Worm (Caenorhabditis elegans) whole organism, L2 larva: ENCODE results near the gene C25F9.9.

ENCODE experiments used
- Y55F3AM.14 ChIP-seq: fragments of 200-800 bp; sonication (Bioruptor generic); optimal IDR thresholded peaks from 2 replicates; lab custom pipeline; 2018; ENCODE audit warnings: mild to moderate bottlenecking, missing genetic modification characterization, missing compliant biosample characterization
- ZK546.5 ChIP-seq: sonication (generic microtip); optimal IDR thresholded peaks from 2 replicates; lab custom pipeline; 2017; ENCODE audit warnings: missing biosample characterization, missing genetic modification characterization
- alr-1 ChIP-seq: fragments of 150-350 bp; optimal IDR thresholded peaks from 2 replicates; lab custom pipeline; 2014; ENCODE audit warnings: missing biosample characterization, missing genetic modification characterization
- aly-2 ChIP-seq: fragments of 150-350 bp; optimal IDR thresholded peaks from 2 replicates; lab custom pipeline; 2014; ENCODE audit warnings: missing biosample characterization, missing genetic modification characterization
- blmp-1 ChIP-seq: sonication (generic microtip); optimal IDR thresholded peaks from 2 replicates; lab custom pipeline; 2017; ENCODE audit warnings: missing genetic modification characterization, mild to moderate bottlenecking, missing compliant biosample characterization, antibody characterized with exemption, moderate library complexity; ENCODE audit not compliant: insufficient read depth
- ceh-16 ChIP-seq: fragments of 150-350 bp; optimal IDR thresholded peaks from 2 replicates; lab custom pipeline; 2014; ENCODE audit warnings: missing biosample characterization, missing genetic modification characterization
- elt-1 ChIP-seq: fragments of 150-350 bp; optimal IDR thresholded peaks from 2 replicates; lab custom pipeline; 2014; ENCODE audit warnings: missing biosample characterization, missing genetic modification characterization
- elt-3 ChIP-seq: sonication (generic microtip); optimal IDR thresholded peaks from 2 replicates; lab custom pipeline; 2017; ENCODE audit warnings: missing biosample characterization, missing genetic modification characterization
- fos-1 ChIP-seq: fragments of 150-350 bp; optimal IDR thresholded peaks from 2 replicates; lab custom pipeline; 2014; ENCODE audit warnings: missing biosample characterization, missing genetic modification characterization
- lsy-2 ChIP-seq, 2 experiments: fragments of 150-350 bp in 1 of 2; sonication (generic microtip) in 1 of 2; optimal IDR thresholded peaks; 2 replicates each; lab custom pipeline; 2014 to 2017; ENCODE audit warnings: missing biosample characterization in 2 of 2, missing genetic modification characterization in 2 of 2
- mab-5 ChIP-seq: fragments of 150-350 bp; optimal IDR thresholded peaks from 2 replicates; lab custom pipeline; 2014; ENCODE audit warnings: missing biosample characterization, missing genetic modification characterization
- nhr-10 ChIP-seq: sonication (generic microtip); optimal IDR thresholded peaks from 2 replicates; lab custom pipeline; 2017; ENCODE audit warnings: missing biosample characterization, missing genetic modification characterization
- nhr-11 ChIP-seq: fragments of 150-350 bp; optimal IDR thresholded peaks from 2 replicates; lab custom pipeline; 2014; ENCODE audit warnings: missing biosample characterization, missing genetic modification characterization
- nhr-129 ChIP-seq: fragments of 150-350 bp; optimal IDR thresholded peaks from 2 replicates; lab custom pipeline; 2014; ENCODE audit warnings: missing biosample characterization, missing genetic modification characterization
- nhr-23 ChIP-seq: fragments of 150-350 bp; optimal IDR thresholded peaks from 2 replicates; lab custom pipeline; 2014; ENCODE audit warnings: missing biosample characterization, missing genetic modification reagents, missing genetic modification characterization
- nhr-237 ChIP-seq: fragments of 150-350 bp; optimal IDR thresholded peaks from 2 replicates; lab custom pipeline; 2014; ENCODE audit warnings: missing biosample characterization, missing genetic modification characterization
- nhr-25 ChIP-seq: fragments of 150-350 bp; sonication (generic microtip); optimal IDR thresholded peaks from 3 replicates; lab custom pipeline; 2014; ENCODE audit warnings: missing biosample characterization, missing genetic modification characterization
- nhr-6 ChIP-seq: fragments of 150-350 bp; optimal IDR thresholded peaks from 2 replicates; lab custom pipeline; 2014; ENCODE audit warnings: missing biosample characterization, missing genetic modification characterization
- nhr-77 ChIP-seq: fragments of 150-350 bp; optimal IDR thresholded peaks from 2 replicates; lab custom pipeline; 2014; ENCODE audit warnings: missing biosample characterization, missing genetic modification characterization
- sma-9 ChIP-seq, 2 experiments: fragments of 150-350 bp in 1 of 2; sonication (generic microtip) in 1 of 2; optimal IDR thresholded peaks; 2 replicates each; lab custom pipeline; 2014 to 2016; ENCODE audit warnings: missing genetic modification characterization in 2 of 2, mild to moderate bottlenecking in 1 of 2, missing biosample characterization in 1 of 2, missing compliant biosample characterization in 1 of 2, missing genetic modification reagents in 1 of 2, moderate library complexity in 1 of 2
- unc-55 ChIP-seq: fragments of 150-350 bp; sonication (generic microtip); optimal IDR thresholded peaks from 3 replicates; lab custom pipeline; 2014; ENCODE audit warnings: missing biosample characterization, missing genetic modification reagents, missing genetic modification characterization
- ztf-1 ChIP-seq: fragments of 200-800 bp; sonication (Bioruptor generic); conservative IDR thresholded peaks from 2 replicates; pipeline ENCODE4 v1.3.6; 2022; ENCODE audit warnings: missing genetic modification characterization, missing compliant biosample characterization

Gene C25F9.9

DNA sequence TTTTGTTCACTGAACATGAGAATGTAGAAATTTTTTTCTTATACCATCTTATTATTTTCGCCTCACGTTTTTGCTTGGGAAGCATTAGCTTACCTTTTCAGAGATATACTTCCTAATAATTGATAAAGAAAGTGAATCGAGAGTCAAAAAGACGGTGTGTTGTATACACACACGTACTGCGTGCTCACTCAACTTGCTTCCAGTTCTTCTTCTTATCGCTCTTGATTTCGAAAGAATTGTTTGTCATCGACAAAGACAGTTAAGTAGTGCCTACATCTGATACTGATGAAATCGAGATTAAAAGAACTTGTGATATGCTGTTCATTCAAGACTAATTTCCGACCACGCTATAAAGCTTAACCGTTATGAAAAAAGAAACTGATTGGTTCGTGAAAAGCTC, 5.7 kb upstream of the C25F9.9 start, which contains the start of gene C25F9.5:
Gene C25F9.5, minus strand, starts transcription at position 195 of the 400 bp plus-strand sequence.
- TF ChIP-seq mab-5 (tag; lab: Kevin White, UChicago) (no peak), fos-1 (peak; percentile 83), ztf-1 (GFP tag; lab: Robert Waterston, UW) (no peak), blmp-1 (tag; lab: Kevin White, UChicago) (no peak), nhr-10 (tag; lab: Kevin White, UChicago) (no peak)

DNA sequence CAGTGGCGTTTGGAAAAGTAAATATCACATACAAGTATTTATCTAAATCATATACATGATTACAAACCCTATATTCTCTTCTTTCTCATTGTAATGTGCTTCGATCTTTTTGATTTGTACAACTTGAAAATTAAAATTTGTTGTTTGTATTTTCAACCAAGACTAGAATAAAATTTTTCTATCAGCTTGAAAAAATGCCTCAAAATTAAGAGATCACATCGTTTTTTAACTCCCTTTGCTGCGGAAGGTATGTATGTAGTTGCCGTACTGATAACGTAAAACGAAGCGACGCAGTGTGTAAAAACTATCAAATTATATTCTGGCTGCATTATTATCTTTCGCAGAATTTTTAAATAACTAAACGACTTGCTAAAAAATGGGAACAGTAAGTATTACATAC, 1.4 kb downstream of the C25F9.9 start, which contains the start of gene C25F9.15:
Gene C25F9.15, plus strand, starts transcription at position 301 of the 400 bp plus-strand sequence.
- TF ChIP-seq nhr-237 (tag; lab: Kevin White, UChicago), result no peak
- TF ChIP-seq fos-1, result peak; percentile 40

DNA sequence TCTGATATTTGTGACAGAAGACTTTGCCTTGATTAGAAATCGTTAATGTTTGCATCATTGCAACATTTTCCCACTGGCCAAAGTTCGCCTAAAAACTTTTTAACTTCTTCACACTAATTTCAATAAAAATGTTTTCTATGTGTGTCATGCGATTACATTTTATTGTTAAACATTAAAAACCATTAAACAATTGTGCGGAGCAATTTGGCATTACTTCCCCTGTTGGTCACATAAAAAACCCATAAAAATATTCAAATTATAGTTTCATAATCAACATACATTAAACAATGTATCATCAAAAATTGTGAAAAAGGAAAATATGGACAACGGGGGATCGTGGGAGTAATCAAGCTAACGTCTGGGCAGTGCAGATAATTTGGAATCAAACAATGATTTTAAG, 2.9 kb downstream of the C25F9.9 start:
- TF ChIP-seq fos-1, result peak; percentile 1
- TF ChIP-seq, all 48 proteins: peak for 1; not testable (repeated sequence) for 47

DNA sequence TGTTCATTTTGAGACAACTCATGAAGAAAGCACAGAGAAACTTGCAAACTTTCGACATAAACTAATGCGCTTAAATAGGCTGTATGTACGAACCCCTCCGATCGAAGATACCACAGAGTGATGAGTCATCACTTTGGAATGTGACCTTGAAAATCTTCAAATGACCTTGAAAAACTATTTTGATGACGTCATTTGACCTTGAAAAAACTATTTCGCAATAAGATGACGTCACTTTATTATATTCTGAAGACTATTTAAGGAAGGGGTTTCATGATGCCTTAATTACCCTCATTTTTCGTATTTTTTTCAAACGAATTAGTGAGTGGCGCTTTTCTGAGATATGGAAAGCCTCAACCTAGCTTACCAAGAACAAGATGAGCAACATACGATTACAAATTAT, 4.7 kb downstream of the C25F9.9 start, which contains the start of gene C25F9.2:
Gene C25F9.2, plus strand, starts transcription at position 341 of the 400 bp plus-strand sequence.
- TF ChIP-seq nhr-6 (tag; lab: Kevin White, UChicago) (no peak), nhr-25 (tag; lab: Kevin White, UChicago) (peak; percentile 47)

DNA sequence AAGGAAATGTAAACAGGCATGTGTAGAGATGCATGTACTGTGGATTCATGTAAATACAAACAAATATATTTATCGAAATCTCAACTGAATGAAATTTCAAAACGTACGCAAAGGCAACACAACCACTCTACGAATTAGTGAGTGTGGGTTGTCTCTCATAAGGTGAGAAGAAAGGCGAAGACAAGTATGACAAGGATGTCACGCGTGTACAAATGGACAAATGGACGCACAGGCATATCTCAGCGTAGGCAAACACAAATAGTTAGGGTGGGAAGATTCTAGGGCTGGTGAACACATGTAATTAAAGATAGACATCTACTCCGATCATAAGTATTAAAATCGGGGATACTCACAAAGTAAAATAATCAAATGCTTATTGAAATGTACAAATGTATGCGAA, 11.7 kb downstream of the C25F9.9 start:
- no peak for TF ChIP-seq nhr-11 (tag; lab: Kevin White, UChicago)
- peak; percentile 23 for TF ChIP-seq nhr-25 (tag; lab: Kevin White, UChicago)
- TF ChIP-seq, all 48 proteins: peak for 1

DNA sequence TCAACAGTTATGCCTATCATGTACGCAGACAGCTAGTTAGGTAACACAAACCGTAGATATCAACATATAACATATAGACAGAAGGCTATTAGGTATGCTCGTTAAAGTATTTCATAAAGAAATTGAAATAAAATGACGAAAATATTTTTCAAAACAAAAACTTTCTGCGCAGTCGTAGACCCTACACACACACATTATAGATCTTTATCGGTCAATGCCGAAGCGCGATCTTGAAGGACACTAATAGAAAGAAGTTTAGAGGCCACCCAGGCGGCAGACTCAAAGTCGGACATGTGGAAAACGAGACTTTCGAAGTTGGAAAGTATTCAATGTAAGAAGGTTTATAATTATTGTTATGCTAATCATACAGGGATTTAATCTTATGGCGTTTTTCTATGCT, 12.5 kb downstream of the C25F9.9 start:
- TF ChIP-seq sma-9 (GFP tag; optimal IDR thresholded peaks at IDR 0.05; lab: Kevin White, UChicago), result peak; percentile 56
- TF ChIP-seq sma-9 (tag; optimal IDR thresholded peaks at IDR 0.05; lab: Kevin White, UChicago), result no peak
- TF ChIP-seq nhr-25 (tag; lab: Kevin White, UChicago), result peak; percentile 28
- no peak for TF ChIP-seq alr-1 (tag; lab: Kevin White, UChicago)
- peak; percentile 40 for TF ChIP-seq ceh-16 (tag; lab: Kevin White, UChicago)
- TF ChIP-seq elt-1 (tag; lab: Kevin White, UChicago), result peak; percentile 60
- TF ChIP-seq nhr-23 (tag; lab: Kevin White, UChicago), result peak; percentile 57
- no peak for TF ChIP-seq unc-55 (GFP tag; lab: Kevin White, UChicago)
- TF ChIP-seq, all 48 proteins: peak for 5

DNA sequence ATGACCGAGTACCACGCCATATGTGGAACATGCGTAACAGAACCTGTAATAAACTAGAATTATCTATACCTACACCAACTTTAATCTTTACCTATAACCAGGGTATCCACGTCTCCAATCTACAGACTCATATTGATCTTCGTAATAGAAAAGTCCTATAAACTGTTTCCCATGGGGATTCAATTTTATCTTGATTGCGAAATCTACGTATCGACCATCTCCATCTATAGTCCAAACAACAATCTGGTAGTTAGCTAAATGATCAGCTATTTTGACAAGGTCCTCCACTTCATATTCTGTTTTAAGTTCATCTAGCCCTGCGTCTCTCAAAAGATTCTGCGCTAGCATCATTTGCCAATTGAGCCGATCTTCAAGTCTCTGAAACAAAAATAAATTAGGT, 13.2 kb downstream of the C25F9.9 start:
- peak; percentile 99 for TF ChIP-seq elt-1 (tag; lab: Kevin White, UChicago)
- no peak for TF ChIP-seq elt-3 (tag; lab: Kevin White, UChicago)
- TF ChIP-seq ztf-1 (GFP tag; lab: Robert Waterston, UW), result no peak
- peak; percentile 59 for TF ChIP-seq ceh-16 (tag; lab: Kevin White, UChicago)
- TF ChIP-seq aly-2, result no peak
- TF ChIP-seq nhr-23 (tag; lab: Kevin White, UChicago), result peak; percentile 95
- peak; percentile 1 for TF ChIP-seq Y55F3AM.14 (GFP tag; lab: Kevin White, UChicago)
- no peak for TF ChIP-seq mab-5 (tag; lab: Kevin White, UChicago)
- TF ChIP-seq alr-1 (tag; lab: Kevin White, UChicago), result no peak
- TF ChIP-seq lsy-2 (tag; optimal IDR thresholded peaks at IDR 0.05; lab: Kevin White, UChicago), result peak in 1 of 2 experiments; percentile 11
- peak; percentile 54 for TF ChIP-seq nhr-25 (tag; lab: Kevin White, UChicago)
- TF ChIP-seq nhr-77 (tag; lab: Kevin White, UChicago), result no peak
- no peak for TF ChIP-seq ZK546.5 (tag; lab: Kevin White, UChicago)
- peak; percentile 90 for TF ChIP-seq sma-9 (GFP tag; optimal IDR thresholded peaks at IDR 0.05; lab: Kevin White, UChicago)
- no peak for TF ChIP-seq sma-9 (tag; optimal IDR thresholded peaks at IDR 0.05; lab: Kevin White, UChicago)

DNA sequence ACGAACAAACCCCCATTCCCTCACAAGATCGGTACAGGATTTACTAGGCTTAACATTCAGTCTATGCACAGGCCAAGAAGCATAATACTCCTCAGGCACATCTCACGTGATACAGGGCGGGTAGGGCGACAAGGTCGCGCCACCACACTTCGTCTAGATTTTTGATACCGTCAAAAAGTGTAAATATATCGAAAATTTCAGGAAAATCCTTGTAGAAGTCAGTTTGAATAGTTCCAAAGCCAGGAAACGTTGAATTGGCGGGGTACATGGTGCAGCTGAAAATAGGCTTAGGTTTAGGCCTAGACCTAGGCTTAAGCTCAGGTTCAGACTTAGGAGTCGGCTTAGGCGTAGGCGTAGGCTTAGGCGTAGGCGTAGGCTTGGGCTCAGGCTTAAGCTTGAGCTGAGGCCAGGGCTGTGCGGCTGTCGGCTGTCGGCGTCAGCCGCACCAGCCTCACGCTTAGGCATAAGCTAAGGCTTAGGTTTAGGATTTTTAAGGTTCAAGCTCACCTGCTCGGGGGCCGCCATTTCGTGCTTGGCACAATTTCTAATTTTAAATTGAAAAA, 14.0 kb downstream of the C25F9.9 start:
- no peak for TF ChIP-seq nhr-129 (tag; lab: Kevin White, UChicago)
- TF ChIP-seq Y55F3AM.14 (GFP tag; lab: Kevin White, UChicago), result peak; percentile 5
